Worm (Caenorhabditis elegans) whole organism, L1 larva: ENCODE measurements around the gene abu-5.

Source experiments
- F16B12.6 ChIP-seq: fragments of 150-350 bp; optimal IDR thresholded peaks from 2 replicates; lab custom pipeline; 2014; ENCODE audit warnings: missing biosample characterization, missing genetic modification characterization
- aly-2 ChIP-seq: fragments of 150-350 bp; optimal IDR thresholded peaks from 2 replicates; lab custom pipeline; 2014; ENCODE audit warnings: missing biosample characterization, missing genetic modification characterization
- ama-1 ChIP-seq: fragments of 150-350 bp; optimal IDR thresholded peaks from 2 replicates; lab custom pipeline; 2014
- ceh-82 ChIP-seq, 3 experiments: fragments of 150-350 bp in 1 of 3; sonication (generic microtip) in 2 of 3; optimal IDR thresholded peaks; 2 replicates each; lab custom pipeline; 2014 to 2017; ENCODE audit warnings: missing biosample characterization in 3 of 3, missing genetic modification characterization in 3 of 3
- ces-1 ChIP-seq: fragments of 150-350 bp; optimal IDR thresholded peaks from 2 replicates; lab custom pipeline; 2014; ENCODE audit warnings: missing biosample characterization, missing genetic modification reagents, missing genetic modification characterization
- elt-3 ChIP-seq, 6 experiments: fragments of 150-350 bp in 1 of 6; sonication (generic microtip); optimal IDR thresholded peaks; 2 replicates each; lab custom pipeline; 2017 to 2018; ENCODE audit warnings: missing biosample characterization in 6 of 6, missing genetic modification characterization in 6 of 6, inconsistent platforms in 1 of 6
- lin-39 ChIP-seq: fragments of 150-350 bp; optimal IDR thresholded peaks from 2 replicates; lab custom pipeline; 2014; ENCODE audit warnings: missing biosample characterization, missing genetic modification reagents, missing genetic modification characterization
- nhr-12 ChIP-seq: sonication (generic microtip); optimal IDR thresholded peaks from 2 replicates; lab custom pipeline; 2017; ENCODE audit warnings: missing biosample characterization, missing genetic modification characterization
- nhr-84 ChIP-seq: sonication (generic microtip); optimal IDR thresholded peaks from 2 replicates; lab custom pipeline; 2017; ENCODE audit warnings: missing biosample characterization, missing genetic modification characterization
- nhr-90 ChIP-seq: sonication (generic microtip); optimal IDR thresholded peaks from 2 replicates; lab custom pipeline; 2016; ENCODE audit warnings: mild to moderate bottlenecking, missing genetic modification characterization, missing compliant biosample characterization; ENCODE audit not compliant: poor library complexity
- snpc-4 ChIP-seq: fragments of 150-350 bp; optimal IDR thresholded peaks from 2 replicates; lab custom pipeline; 2014; ENCODE audit warnings: missing biosample characterization, missing genetic modification characterization

DNA sequence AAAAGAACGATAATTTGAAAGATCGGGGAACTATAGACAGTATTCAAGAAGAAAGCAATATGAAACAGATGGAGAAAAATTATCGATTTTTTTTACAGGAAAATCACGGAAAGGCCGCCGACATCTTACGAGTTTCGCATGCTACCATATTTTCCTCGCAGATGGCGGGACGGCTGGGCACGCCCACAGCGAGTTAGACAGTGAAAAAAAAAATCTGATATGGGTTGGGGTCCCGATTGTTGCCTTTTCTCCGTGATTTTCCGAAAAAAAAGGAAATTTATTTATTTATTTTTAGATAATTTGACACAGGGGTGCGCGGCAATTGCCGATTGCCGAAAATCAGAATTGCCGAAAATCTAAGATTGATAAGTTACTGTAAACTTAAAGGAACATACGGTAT is 35.7 kb upstream of the abu-5 start:
- TF ChIP-seq nhr-12 (tag; lab: Kevin White, UChicago) (no peak), nhr-90 (tag; lab: Kevin White, UChicago) (no peak), ces-1 (no peak), F16B12.6 (no peak), ceh-82 (tag; optimal IDR thresholded peaks at IDR 0.05; lab: Kevin White, UChicago) (no peak), lin-39 (tag; lab: Kevin White, UChicago) (no peak), nhr-84 (no peak), elt-3 (tag; optimal IDR thresholded peaks at IDR 0.05; lab: Kevin White, UChicago) (no peak), snpc-4 (tag; lab: Kevin White, UChicago) (no peak), aly-2 (tag; lab: Kevin White, UChicago) (no peak), ama-1 (lab: Kevin White, UChicago) (no peak)
